Fruit fly (Drosophila melanogaster): ENCODE results near the gene Srp54.

Srp54 gene

DNA sequence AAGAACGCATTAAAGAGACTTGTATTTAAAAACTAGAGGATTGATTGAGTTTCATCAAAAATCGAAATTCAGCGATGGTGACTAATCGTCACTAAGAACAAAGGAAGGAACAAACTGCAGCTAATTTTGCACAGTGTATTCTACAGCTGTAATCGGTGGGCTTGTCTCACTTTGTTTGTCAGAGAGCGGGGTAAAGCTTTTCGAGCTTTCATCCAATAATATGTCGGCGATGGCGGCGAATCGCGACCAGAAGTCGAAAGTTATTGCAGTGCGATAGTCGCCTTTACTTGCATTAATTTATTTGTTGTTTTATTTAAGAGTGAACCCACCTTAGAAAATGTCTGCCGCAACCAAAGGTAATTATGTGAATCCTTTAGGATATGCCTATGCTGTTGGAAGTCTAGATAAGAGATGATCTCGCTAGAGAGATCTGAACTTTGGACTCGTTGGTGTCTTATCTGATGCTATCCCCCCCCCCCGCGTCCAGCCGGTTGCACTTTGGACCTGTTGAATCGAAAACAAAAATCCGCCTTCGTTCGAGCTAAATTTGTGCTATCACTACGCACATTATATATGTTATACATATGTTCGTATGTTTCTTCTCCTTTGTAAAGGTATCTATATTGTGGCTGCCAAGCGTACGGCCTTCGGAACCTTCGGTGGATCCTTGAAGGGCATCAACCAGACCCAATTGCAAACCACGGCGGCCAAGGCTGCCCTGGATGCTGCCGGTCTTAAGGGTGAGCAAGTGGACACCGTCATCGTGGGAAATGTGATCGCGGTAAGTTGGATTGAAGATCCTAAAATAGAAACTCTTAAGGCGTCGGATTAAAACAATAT, 2.5 kb downstream of the Srp54 start, which contains the start of gene yip2 (continued):
- TF ChIP-seq kni (GFP tag; optimal IDR thresholded peaks at IDR 0.05) (no peak), CG18476 (GFP tag; optimal IDR thresholded peaks at IDR 0.05) (no peak), CG3065 (GFP tag; optimal IDR thresholded peaks at IDR 0.05) (no peak), mld (GFP tag; IDR thresholded peaks at IDR 0.05; ENCODE audit: partially characterized antibody) (0 out of 3 replicates have a peak, but pooled peaks have one; percentile 33), CG14050 (GFP tag; IDR thresholded peaks at IDR 0.05) (peak; percentile 47; the same call in 1 of the 3 replicates), Lpt (GFP tag; optimal IDR thresholded peaks at IDR 0.05) (no peak), nmo (GFP tag; optimal IDR thresholded peaks at IDR 0.05) (peak; percentile 22), CHES-1-like (GFP tag; optimal IDR thresholded peaks at IDR 0.05) (peak; percentile 65), CG15696 (tag; optimal IDR thresholded peaks at IDR 0.05) (no peak), lola (GFP tag; optimal IDR thresholded peaks at IDR 0.05) (no peak), CG11456 (GFP tag; IDR thresholded peaks at IDR 0.05) (peak; percentile 63; the same call in 2 of the 3 replicates), CG2678 (tag; optimal IDR thresholded peaks at IDR 0.05) (peak; percentile 68), Asciz (GFP tag; optimal IDR thresholded peaks at IDR 0.05) (peak; percentile 22), CG11247 (GFP tag; IDR thresholded peaks at IDR 0.05) (peak; percentile 40), Rfx (GFP tag; IDR thresholded peaks at IDR 0.05) (peak; percentile 81), Dad (GFP tag; optimal IDR thresholded peaks at IDR 0.05) (peak; percentile 12), dan (GFP tag; IDR thresholded peaks at IDR 0.05) (no peak), Usf (GFP tag; optimal IDR thresholded peaks at IDR 0.05) (peak; percentile 0), Dll (GFP tag; IDR thresholded peaks at IDR 0.05; ENCODE audit: partially characterized antibody) (0 out of 4 replicates have a peak, but pooled peaks have one; percentile 33), odd (GFP tag; optimal IDR thresholded peaks at IDR 0.05) (peak; percentile 62), org-1 (GFP tag; optimal IDR thresholded peaks at IDR 0.05) (peak; percentile 10), sug (tag; optimal IDR thresholded peaks at IDR 0.05) (peak; percentile 95), CG33213 (GFP tag; optimal IDR thresholded peaks at IDR 0.05) (no peak), dysf (GFP tag; IDR thresholded peaks at IDR 0.05) (peak; percentile 67; the same call in 1 of the 3 replicates), Dbx (GFP tag; IDR thresholded peaks at IDR 0.05) (peak; percentile 59), E2f1 (GFP tag; IDR thresholded peaks at IDR 0.05) (peak; percentile 17; the same call in 1 of the 2 replicates), en (GFP tag; optimal IDR thresholded peaks at IDR 0.05) (no peak), bcd (GFP tag; optimal IDR thresholded peaks at IDR 0.05) (peak; percentile 46), Dip2 (GFP tag; IDR thresholded peaks at IDR 0.05) (no peak), CG31388 (GFP tag; optimal IDR thresholded peaks at IDR 0.05) (no peak), psq (GFP tag; optimal IDR thresholded peaks at IDR 0.05) (no peak), wor (GFP tag; IDR thresholded peaks at IDR 0.05) (no peak), HmgZ (tag; optimal IDR thresholded peaks at IDR 0.05) (peak; percentile 79), dm (GFP tag; optimal IDR thresholded peaks at IDR 0.05) (no peak), zen2 (GFP tag; IDR thresholded peaks at IDR 0.05; ENCODE audit: partially characterized antibody) (no peak)

DNA sequence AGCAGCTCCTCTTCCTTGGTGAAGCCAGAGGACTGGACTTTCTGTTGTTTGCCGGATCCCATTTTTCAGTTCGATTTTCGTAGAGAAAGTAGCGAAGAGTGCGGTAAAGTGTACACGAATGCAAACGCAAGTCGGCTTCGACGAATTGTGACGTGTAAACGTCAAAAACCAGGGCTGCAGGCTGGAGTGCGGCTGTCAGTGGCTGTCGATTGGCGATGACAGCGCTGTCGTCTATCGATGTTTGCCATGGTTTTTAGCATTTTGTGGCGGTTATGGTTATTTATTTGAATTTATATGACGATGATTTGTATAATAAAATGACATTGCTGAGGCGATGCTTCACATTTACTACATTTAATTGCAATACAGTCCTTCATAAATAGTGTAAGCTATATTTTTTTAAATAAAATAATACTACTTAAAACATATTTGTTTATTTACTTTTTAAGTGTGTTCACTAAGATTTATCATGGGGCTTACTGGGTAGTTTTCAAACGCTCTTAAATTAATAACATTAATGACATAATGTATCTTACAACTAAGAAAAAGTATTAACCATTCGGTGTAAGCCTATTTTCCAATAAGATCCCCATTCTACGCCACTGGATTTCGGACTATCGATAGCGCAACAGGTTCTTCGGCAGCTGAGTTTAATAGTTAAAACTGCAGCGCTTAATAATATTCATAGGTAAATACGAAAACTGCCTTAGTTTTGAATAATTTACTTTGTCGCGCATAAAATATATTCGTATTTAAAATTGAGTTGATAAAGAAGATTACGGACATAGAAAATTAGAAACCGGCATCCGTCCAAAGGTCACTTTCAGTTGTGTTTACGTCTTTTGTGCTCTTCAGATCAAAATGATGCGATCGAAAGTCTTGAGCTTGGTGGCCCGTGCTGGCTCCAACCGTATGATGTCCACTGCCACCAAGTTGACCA, 5.6 kb downstream of the Srp54 start, which contains the start of the genes CG5885 and CG4598:
Gene CG5885, minus strand, starts transcription at position 311 of the 940 bp plus-strand sequence.
Gene CG4598, plus strand, starts transcription at position 599 of the 940 bp plus-strand sequence.
- TF ChIP-seq Mrtf (GFP tag; IDR thresholded peaks at IDR 0.05) (peak; percentile 65; the same call in 2 of the 3 replicates), CG8765 (GFP tag; IDR thresholded peaks at IDR 0.05) (no peak; the same call in 1 of the 2 replicates), amos (GFP tag; IDR thresholded peaks at IDR 0.05; ENCODE audit: partially characterized antibody) (peak; percentile 85), Dbx (GFP tag; IDR thresholded peaks at IDR 0.05) (peak; percentile 80), CG16863 (GFP tag; optimal IDR thresholded peaks at IDR 0.05) (peak; percentile 27), Rfx (GFP tag; IDR thresholded peaks at IDR 0.05) (peak; percentile 80), CG15011 (GFP tag; optimal IDR thresholded peaks at IDR 0.05) (peak; percentile 18), Myb (GFP tag; optimal IDR thresholded peaks at IDR 0.05) (peak; percentile 84), CG32767 (GFP tag; IDR thresholded peaks at IDR 0.05) (peak; percentile 34; the same call in 1 of the 2 replicates), jigr1 (GFP tag; IDR thresholded peaks at IDR 0.05) (no peak), Elba2 (GFP tag; optimal IDR thresholded peaks at IDR 0.05) (no peak), ash1 (GFP tag; optimal IDR thresholded peaks at IDR 0.05) (no peak), h (optimal IDR thresholded peaks at IDR 0.05) (no peak), fru (optimal IDR thresholded peaks at IDR 0.05) (no peak), tll (GFP tag; optimal IDR thresholded peaks at IDR 0.05) (no peak)

Measured in whole organism, embryonic.